Worm (Caenorhabditis elegans) whole organism, mixed stage, embryonic: Measurements from ENCODE around the gene F59G1.4.

Source experiments
- bed-3 ChIP-seq: fragments of 200-800 bp; sonication (Bioruptor generic); optimal IDR thresholded peaks from 3 replicates; lab custom pipeline; 2018; ENCODE audit warnings: mild to moderate bottlenecking, missing genetic modification characterization, moderate library complexity, missing compliant biosample characterization
- blmp-1 ChIP-seq: fragments of 150-350 bp; optimal IDR thresholded peaks from 2 replicates; lab custom pipeline; 2014; ENCODE audit warnings: missing biosample characterization, missing genetic modification characterization
- ceh-39 ChIP-seq: fragments of 150-350 bp; optimal IDR thresholded peaks from 2 replicates; lab custom pipeline; 2014; ENCODE audit warnings: missing biosample characterization, missing genetic modification characterization
- ceh-43 ChIP-seq: fragments of 200-800 bp; sonication (Bioruptor generic); optimal IDR thresholded peaks from 2 replicates; lab custom pipeline; 2018; ENCODE audit warnings: mild to moderate bottlenecking, missing genetic modification characterization, moderate library complexity, missing compliant biosample characterization
- ceh-83 ChIP-seq: fragments of 200-800 bp; sonication (Bioruptor generic); optimal IDR thresholded peaks from 2 replicates; lab custom pipeline; 2018; ENCODE audit warnings: mild to moderate bottlenecking, missing genetic modification characterization, missing compliant biosample characterization
- ces-1 ChIP-seq: fragments of 150-350 bp; optimal IDR thresholded peaks from 2 replicates; lab custom pipeline; 2014; ENCODE audit warnings: missing biosample characterization, missing genetic modification reagents, missing genetic modification characterization
- cnd-1 ChIP-seq: fragments of 200-800 bp; sonication (Bioruptor generic); optimal IDR thresholded peaks from 2 replicates; lab custom pipeline; 2018; ENCODE audit warnings: mild to moderate bottlenecking, missing genetic modification characterization, missing compliant biosample characterization
- drap-1 ChIP-seq: fragments of 200-800 bp; sonication (Bioruptor generic); optimal IDR thresholded peaks from 3 replicates; lab custom pipeline; 2018; ENCODE audit warnings: mild to moderate bottlenecking, missing genetic modification characterization, missing compliant biosample characterization
- elt-1 ChIP-seq: sonication (generic microtip); optimal IDR thresholded peaks from 2 replicates; lab custom pipeline; 2017; ENCODE audit warnings: missing genetic modification characterization, mild to moderate bottlenecking, missing compliant biosample characterization, antibody characterized with exemption, moderate library complexity, borderline replicate concordance; ENCODE audit not compliant: insufficient read depth
- elt-3 ChIP-seq: fragments of 150-350 bp; optimal IDR thresholded peaks from 2 replicates; lab custom pipeline; 2014; ENCODE audit warnings: missing biosample characterization, missing genetic modification characterization
- flh-1 ChIP-seq: fragments of 200-800 bp; sonication (Bioruptor generic); optimal IDR thresholded peaks from 2 replicates; lab custom pipeline; 2018; ENCODE audit warnings: mild to moderate bottlenecking, missing genetic modification characterization, moderate library complexity, missing compliant biosample characterization
- ham-2 ChIP-seq: fragments of 200-800 bp; sonication (Bioruptor generic); optimal IDR thresholded peaks from 2 replicates; lab custom pipeline; 2018; ENCODE audit warnings: mild to moderate bottlenecking, missing genetic modification characterization, missing compliant biosample characterization
- hlh-1 ChIP-seq: fragments of 150-350 bp; optimal IDR thresholded peaks from 2 replicates; lab custom pipeline; 2014; ENCODE audit warnings: missing biosample characterization, missing genetic modification reagents, missing genetic modification characterization
- lin-13 ChIP-seq: fragments of 150-350 bp; optimal IDR thresholded peaks from 2 replicates; lab custom pipeline; 2014; ENCODE audit warnings: missing biosample characterization, missing genetic modification characterization
- lin-32 ChIP-seq: fragments of 200-800 bp; sonication (Bioruptor generic); optimal IDR thresholded peaks from 2 replicates; lab custom pipeline; 2018; ENCODE audit warnings: mild to moderate bottlenecking, missing genetic modification characterization, missing compliant biosample characterization
- mab-5 ChIP-seq: fragments of 150-350 bp; optimal IDR thresholded peaks from 2 replicates; lab custom pipeline; 2014; ENCODE audit warnings: missing biosample characterization, missing genetic modification characterization
- mep-1 ChIP-seq: fragments of 150-350 bp; optimal IDR thresholded peaks from 2 replicates; lab custom pipeline; 2017; ENCODE audit warnings: missing biosample characterization, missing genetic modification reagents, missing genetic modification characterization, inconsistent platforms
- mls-2 ChIP-seq: sonication (generic microtip); optimal IDR thresholded peaks from 2 replicates; lab custom pipeline; 2016; ENCODE audit warnings: mild to moderate bottlenecking, missing genetic modification characterization, moderate library complexity, missing compliant biosample characterization
- nhr-12 ChIP-seq: fragments of 150-350 bp; optimal IDR thresholded peaks from 2 replicates; lab custom pipeline; 2014; ENCODE audit warnings: missing biosample characterization, missing genetic modification characterization
- nhr-2 ChIP-seq: fragments of 150-350 bp; optimal IDR thresholded peaks from 2 replicates; lab custom pipeline; 2014; ENCODE audit warnings: missing biosample characterization, missing genetic modification characterization
- nhr-237 ChIP-seq: fragments of 150-350 bp; optimal IDR thresholded peaks from 2 replicates; lab custom pipeline; 2014; ENCODE audit warnings: missing biosample characterization, missing genetic modification characterization
- nhr-28 ChIP-seq: fragments of 150-350 bp; optimal IDR thresholded peaks from 2 replicates; lab custom pipeline; 2014; ENCODE audit warnings: missing biosample characterization, missing genetic modification characterization
- nhr-76 ChIP-seq: sonication (generic microtip); optimal IDR thresholded peaks from 2 replicates; lab custom pipeline; 2017; ENCODE audit warnings: missing biosample characterization, missing genetic modification characterization
- snpc-4 ChIP-seq: fragments of 150-350 bp; optimal IDR thresholded peaks from 2 replicates; lab custom pipeline; 2014; ENCODE audit warnings: missing biosample characterization, missing genetic modification characterization
- tbx-8 ChIP-seq: fragments of 200-800 bp; sonication (Bioruptor generic); optimal IDR thresholded peaks from 2 replicates; lab custom pipeline; 2018; ENCODE audit warnings: mild to moderate bottlenecking, missing genetic modification characterization, moderate library complexity, missing compliant biosample characterization
- unc-120 ChIP-seq: sonication (generic microtip); optimal IDR thresholded peaks from 2 replicates; lab custom pipeline; 2017; ENCODE audit warnings: missing genetic modification characterization, missing compliant biosample characterization; ENCODE audit not compliant: poor library complexity, severe bottlenecking
- unc-39 ChIP-seq: fragments of 150-350 bp; optimal IDR thresholded peaks from 2 replicates; lab custom pipeline; 2014; ENCODE audit warnings: missing biosample characterization, missing genetic modification characterization
- unc-62 ChIP-seq: fragments of 150-350 bp; optimal IDR thresholded peaks from 2 replicates; lab custom pipeline; 2014; ENCODE audit warnings: missing biosample characterization, missing genetic modification reagents, missing genetic modification characterization
- zip-8 ChIP-seq: fragments of 150-350 bp; optimal IDR thresholded peaks from 2 replicates; lab custom pipeline; 2014; ENCODE audit warnings: missing biosample characterization, missing genetic modification characterization
- ztf-11 ChIP-seq: fragments of 150-350 bp; optimal IDR thresholded peaks from 2 replicates; lab custom pipeline; 2014; ENCODE audit warnings: missing biosample characterization, missing genetic modification characterization

F59G1.4 gene

DNA sequence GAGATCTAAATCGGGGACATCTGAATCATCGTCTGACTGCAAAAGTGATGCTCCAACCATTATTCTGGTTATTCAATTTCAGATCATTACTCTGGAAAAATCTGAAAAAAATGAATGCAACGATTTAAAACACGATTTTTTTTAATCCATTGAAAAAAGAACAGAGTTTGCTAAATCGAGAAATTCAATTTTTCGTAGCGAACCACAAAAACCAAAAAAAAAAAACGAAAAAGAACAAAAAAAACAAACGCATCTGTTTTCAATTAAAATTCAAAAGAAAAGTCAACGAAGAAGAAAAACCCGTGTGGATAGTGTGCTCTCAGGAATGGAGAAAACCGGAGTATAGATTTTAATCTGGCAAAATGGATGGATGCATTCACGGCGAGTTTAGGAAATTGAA is 37.6 kb upstream of the F59G1.4 start, which contains the start of gene F55C12.4:
Gene F55C12.4, minus strand, starts transcription at position 101 of the 400 bp plus-strand sequence.
- TF ChIP-seq unc-62 (no peak), bed-3 (no peak), drap-1 (GFP tag; lab: Kevin White, UChicago) (no peak), ceh-83 (no peak), nhr-237 (tag; lab: Kevin White, UChicago) (no peak), mep-1 (tag; lab: Kevin White, UChicago) (no peak), ces-1 (GFP tag; lab: Kevin White, UChicago) (no peak), ceh-39 (tag; lab: Kevin White, UChicago) (no peak), zip-8 (tag; lab: Kevin White, UChicago) (no peak), unc-39 (no peak), unc-120 (tag; lab: Kevin White, UChicago) (no peak), tbx-8 (GFP tag; lab: Kevin White, UChicago) (no peak), flh-1 (GFP tag; lab: Kevin White, UChicago) (no peak), ztf-11 (tag; lab: Kevin White, UChicago) (no peak), ceh-43 (no peak)

DNA sequence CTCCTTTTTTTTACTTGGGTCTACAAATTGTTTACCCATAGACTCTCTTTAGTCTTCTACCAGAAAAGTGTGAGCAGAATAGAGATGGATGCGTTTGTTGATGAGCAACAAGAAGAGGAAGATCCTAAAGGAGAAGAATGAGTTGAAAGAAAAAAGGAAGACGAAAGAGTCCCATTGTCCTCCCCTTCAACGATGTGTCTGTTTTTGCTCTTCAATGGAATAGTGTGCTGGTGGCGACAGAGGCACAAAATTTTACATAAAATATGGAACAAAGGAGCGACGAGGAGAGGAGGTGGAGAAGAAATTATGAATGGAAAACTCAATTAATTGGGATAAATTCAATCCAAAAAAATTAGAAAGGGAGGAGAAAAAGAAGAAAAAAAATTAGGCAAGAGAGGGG is 35.3 kb upstream of the F59G1.4 start:
- TF ChIP-seq nhr-2 (tag; lab: Kevin White, UChicago) (no peak), mab-5 (no peak), nhr-76 (tag; lab: Kevin White, UChicago) (no peak), mls-2 (no peak), elt-3 (tag; lab: Kevin White, UChicago) (no peak), flh-1 (GFP tag; lab: Kevin White, UChicago) (no peak), unc-120 (tag; lab: Kevin White, UChicago) (no peak), blmp-1 (tag; lab: Kevin White, UChicago) (no peak), ceh-43 (no peak), nhr-237 (tag; lab: Kevin White, UChicago) (no peak), nhr-12 (tag; lab: Kevin White, UChicago) (no peak), elt-1 (tag; lab: Kevin White, UChicago) (no peak), ham-2 (no peak), lin-13 (no peak), nhr-28 (tag; lab: Kevin White, UChicago) (no peak), cnd-1 (no peak), zip-8 (tag; lab: Kevin White, UChicago) (no peak), unc-39 (no peak), ceh-83 (no peak)

DNA sequence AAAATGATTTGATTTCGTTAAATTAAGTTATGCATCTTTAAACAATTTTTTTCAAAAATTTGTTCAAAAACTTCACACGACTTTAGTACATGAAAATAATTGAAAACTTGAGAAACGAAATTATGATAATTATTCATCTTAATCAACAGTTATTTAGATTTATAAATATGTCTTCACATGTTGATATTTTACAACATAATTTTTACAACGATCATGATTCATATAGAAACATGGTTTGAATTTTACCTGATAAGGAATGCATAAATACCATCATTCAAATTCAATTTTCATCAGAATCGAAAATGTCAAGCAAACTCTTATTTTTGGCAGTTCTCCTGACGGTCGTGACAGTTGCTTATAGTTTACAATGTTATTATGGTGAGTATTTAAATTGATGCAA is 32.1 kb upstream of the F59G1.4 start, which contains the start of gene tag-234:
Gene tag-234, plus strand, starts transcription at position 301 of the 400 bp plus-strand sequence.
- TF ChIP-seq tbx-8 (GFP tag; lab: Kevin White, UChicago), result no peak
- TF ChIP-seq nhr-76 (tag; lab: Kevin White, UChicago), result no peak
- TF ChIP-seq snpc-4 (tag; lab: Kevin White, UChicago), result no peak
- TF ChIP-seq ham-2, result no peak
- no peak for TF ChIP-seq ceh-43

DNA sequence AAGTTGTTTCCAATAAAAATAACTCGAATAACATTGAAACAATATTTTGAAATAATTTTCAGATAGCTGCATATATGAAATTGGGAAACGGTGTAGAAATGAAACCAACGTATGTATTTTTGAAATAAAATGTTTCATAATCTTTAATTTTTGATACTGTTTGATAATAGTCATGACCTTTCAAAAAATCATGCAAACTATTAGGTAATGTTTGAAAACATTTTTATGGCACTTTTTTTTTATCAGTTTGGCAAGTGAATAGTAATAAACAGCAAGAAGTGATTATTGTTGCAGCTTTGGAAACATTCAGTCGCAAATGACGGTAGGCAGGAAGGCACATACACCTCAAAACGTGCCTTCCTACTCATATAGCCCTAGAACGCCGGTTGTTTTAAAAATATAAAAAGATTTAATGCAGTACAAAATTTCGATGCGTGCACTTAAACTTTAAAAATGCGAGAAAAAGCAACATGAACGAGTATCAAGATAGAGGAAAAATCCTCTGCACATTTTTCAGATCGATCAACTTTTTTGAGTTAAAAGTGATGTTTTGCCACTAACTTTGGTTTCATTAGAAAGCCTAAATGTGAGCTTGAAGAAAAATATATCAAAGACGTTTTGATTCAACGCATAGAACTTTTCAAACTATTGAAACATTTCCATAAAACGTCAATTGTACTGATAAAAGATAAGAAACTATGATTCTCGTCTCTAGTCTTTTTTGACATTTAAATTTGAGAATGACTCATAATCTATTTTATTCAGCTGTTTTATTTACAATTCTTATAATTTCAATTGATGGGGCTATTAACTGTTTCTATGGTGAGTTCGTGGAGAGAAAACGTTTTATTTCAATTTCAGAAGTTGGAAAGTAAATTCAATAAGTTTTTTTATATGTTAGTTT is 30.3 kb upstream of the F59G1.4 start, which contains the start of gene F55C12.19:
Gene F55C12.19, plus strand, starts transcription at position 735 of the 904 bp plus-strand sequence.
- no peak for TF ChIP-seq mep-1 (tag; lab: Kevin White, UChicago)
- TF ChIP-seq cnd-1, result no peak
- TF ChIP-seq mls-2, result no peak
- TF ChIP-seq unc-120 (tag; lab: Kevin White, UChicago), result no peak
- no peak for TF ChIP-seq unc-62
- TF ChIP-seq drap-1 (GFP tag; lab: Kevin White, UChicago), result no peak
- TF ChIP-seq snpc-4 (tag; lab: Kevin White, UChicago), result no peak
- no peak for TF ChIP-seq ceh-43
- no peak for TF ChIP-seq nhr-2 (tag; lab: Kevin White, UChicago)
- no peak for TF ChIP-seq mab-5
- TF ChIP-seq nhr-12 (tag; lab: Kevin White, UChicago), result no peak
- no peak for TF ChIP-seq elt-1 (tag; lab: Kevin White, UChicago)
- TF ChIP-seq lin-32 (GFP tag; lab: Kevin White, UChicago), result no peak
- TF ChIP-seq nhr-28 (tag; lab: Kevin White, UChicago), result no peak
- TF ChIP-seq bed-3, result no peak
- TF ChIP-seq hlh-1 (tag; lab: Kevin White, UChicago), result no peak
- TF ChIP-seq unc-39, result no peak
- no peak for TF ChIP-seq ces-1 (GFP tag; lab: Kevin White, UChicago)
